Worm (Caenorhabditis elegans) whole organism, midembryonic: Measurements from ENCODE around the gene rbbp-5.

Source experiments
- T22C8.4 ChIP-seq: fragments of 200-800 bp; sonication (Bioruptor generic); IDR thresholded peaks from 2 replicates; pipeline ENCODE4 v1.3.6; 2022; ENCODE audit warnings: missing genetic modification characterization, missing compliant biosample characterization
- cog-1 ChIP-seq: sonication (generic microtip); optimal IDR thresholded peaks from 2 replicates; lab custom pipeline; 2016; ENCODE audit warnings: missing genetic modification characterization, missing compliant biosample characterization
- flt-1 ChIP-seq: fragments of 200-800 bp; sonication (Bioruptor generic); IDR thresholded peaks from 2 replicates; pipeline ENCODE4 v1.3.6; 2022; ENCODE audit warnings: missing genetic modification characterization, missing compliant biosample characterization
- klf-2 ChIP-seq: fragments of 200-800 bp; sonication (Bioruptor generic); conservative IDR thresholded peaks from 2 replicates; pipeline ENCODE4 v1.3.6; 2022; ENCODE audit warnings: missing genetic modification reagents, missing genetic modification characterization, missing compliant biosample characterization
- med-1 ChIP-seq: sonication (generic microtip); optimal IDR thresholded peaks from 2 replicates; lab custom pipeline; 2017; ENCODE audit warnings: missing genetic modification characterization, mild to moderate bottlenecking, missing compliant biosample characterization, antibody characterized with exemption, missing genetic modification reagents; ENCODE audit not compliant: insufficient read depth
- ref-1 ChIP-seq: fragments of 200-800 bp; sonication (Bioruptor generic); conservative IDR thresholded peaks from 2 replicates; pipeline ENCODE4 v1.3.6; 2022; ENCODE audit warnings: missing genetic modification reagents, missing genetic modification characterization, missing compliant biosample characterization
- tab-1 ChIP-seq: fragments of 200-800 bp; sonication (Bioruptor generic); IDR thresholded peaks from 2 replicates; pipeline ENCODE4 v1.3.6; 2022; ENCODE audit warnings: missing genetic modification characterization, missing compliant biosample characterization
- ztf-23 ChIP-seq: fragments of 200-800 bp; sonication (Bioruptor generic); IDR thresholded peaks from 2 replicates; pipeline ENCODE4 v1.3.6; 2022; ENCODE audit warnings: missing genetic modification reagents, missing genetic modification characterization, missing compliant biosample characterization
- ztf-29 ChIP-seq: fragments of 200-800 bp; sonication (Bioruptor generic); IDR thresholded peaks from 2 replicates; pipeline ENCODE4 v1.3.6; 2022; ENCODE audit warnings: missing genetic modification reagents, missing genetic modification characterization, missing compliant biosample characterization

Gene rbbp-5

ce11 chrII:6097441-6097840, at the start of gene rbbp-5, which contains the start of gene tpp-2:
Gene rbbp-5, plus strand, starts transcription at chrII:6097830.
Gene tpp-2, minus strand, starts transcription at chrII:6097597.
- TF ChIP-seq T22C8.4 (GFP tag; lab: Robert Waterston, UW) (0 out of 2 replicates have a peak, but pooled peaks have one; percentile 17), cog-1 (tag; lab: Kevin White, UChicago) (no peak), flt-1 (0 out of 2 replicates have a peak, but pooled peaks have one; percentile 47), klf-2 (no peak), med-1 (GFP tag; lab: Kevin White, UChicago) (no peak), tab-1 (GFP tag; lab: Robert Waterston, UW) (no peak)

ce11 chrII:6049546-6049945, 48.1 kb upstream of the rbbp-5 start:
- no peak for TF ChIP-seq cog-1 (tag; lab: Kevin White, UChicago)
- TF ChIP-seq flt-1, result no peak
- TF ChIP-seq klf-2, result no peak
- TF ChIP-seq ztf-23, result no peak
- TF ChIP-seq tab-1 (GFP tag; lab: Robert Waterston, UW), result no peak
- TF ChIP-seq ztf-29 (GFP tag; lab: Robert Waterston, UW), result no peak
- no peak for TF ChIP-seq med-1 (GFP tag; lab: Kevin White, UChicago)
- no peak for TF ChIP-seq ref-1 (GFP tag; lab: Robert Waterston, UW)
- no peak for TF ChIP-seq T22C8.4 (GFP tag; lab: Robert Waterston, UW)

DNA sequence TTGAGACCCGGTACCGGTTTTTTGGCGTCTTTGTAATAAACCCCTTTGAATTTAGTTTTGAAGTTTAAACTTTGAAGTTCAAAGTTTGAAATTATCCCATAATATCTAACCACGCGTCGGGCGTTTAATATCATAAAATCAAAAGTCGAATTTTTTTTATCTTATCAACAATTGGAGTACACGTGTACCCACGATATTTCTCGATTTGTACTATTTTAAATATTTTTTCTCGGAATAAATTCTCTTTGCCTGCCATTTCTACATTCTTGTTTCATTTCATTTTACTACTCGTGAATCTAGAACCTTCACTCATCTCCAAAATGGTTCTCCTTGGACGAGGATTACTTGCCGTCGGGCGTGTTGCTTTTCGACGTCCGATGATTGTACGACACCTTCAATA, 47.5 kb upstream of the rbbp-5 start, which contains the start of gene gldc-1:
Gene gldc-1 (plus strand): TSS at position 301 of the 400 bp plus-strand sequence.
- TF ChIP-seq tab-1 (GFP tag; lab: Robert Waterston, UW) (no peak), ztf-29 (GFP tag; lab: Robert Waterston, UW) (no peak), ztf-23 (no peak), T22C8.4 (GFP tag; lab: Robert Waterston, UW) (no peak), cog-1 (tag; lab: Kevin White, UChicago) (no peak), flt-1 (no peak), ref-1 (GFP tag; lab: Robert Waterston, UW) (no peak), med-1 (GFP tag; lab: Kevin White, UChicago) (no peak), klf-2 (no peak)

- TF ChIP-seq flt-1 (no peak), klf-2 (no peak), med-1 (GFP tag; lab: Kevin White, UChicago) (no peak), T22C8.4 (GFP tag; lab: Robert Waterston, UW) (no peak)
These were observed 41.7 kb upstream of the rbbp-5 start, which contains the start of gene R12C12.7 for ce11 chrII:6055927-6056326. Gene R12C12.7, minus strand, starts transcription at chrII:6055985.

DNA sequence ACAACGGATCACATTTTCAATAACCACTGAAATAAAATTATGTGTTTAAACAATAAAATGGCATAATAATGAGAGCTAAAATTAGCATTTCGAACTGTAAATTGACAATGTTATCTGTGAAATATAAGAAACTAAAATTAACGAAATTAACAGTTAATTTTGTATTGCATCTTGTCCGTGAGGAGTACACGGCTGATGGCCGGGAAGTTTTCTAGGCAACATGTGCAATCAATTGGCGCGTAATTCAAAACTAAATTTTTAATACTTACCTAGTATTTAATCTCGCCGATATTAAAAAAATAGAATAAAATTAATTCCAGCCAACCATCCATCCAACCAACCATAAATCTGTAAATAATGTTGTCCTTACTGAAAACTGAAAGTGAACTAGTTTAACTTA, 36.1 kb upstream of the rbbp-5 start:
- TF ChIP-seq klf-2 (no peak), cog-1 (tag; lab: Kevin White, UChicago) (peak; percentile 60), ztf-23 (peak; percentile 77)

ce11 chrII:6067066-6067465, 30.6 kb upstream of the rbbp-5 start, which contains the start of gene H12I13.1:
Gene H12I13.1, minus strand, starts transcription at chrII:6067166.
- TF ChIP-seq T22C8.4 (GFP tag; lab: Robert Waterston, UW) (no peak), flt-1 (no peak), ref-1 (GFP tag; lab: Robert Waterston, UW) (no peak), tab-1 (GFP tag; lab: Robert Waterston, UW) (no peak), cog-1 (tag; lab: Kevin White, UChicago) (no peak), klf-2 (no peak), med-1 (GFP tag; lab: Kevin White, UChicago) (no peak), ztf-23 (no peak), ztf-29 (GFP tag; lab: Robert Waterston, UW) (no peak)

ce11 chrII:6077604-6078003, 20.0 kb upstream of the rbbp-5 start, which contains the start of gene H12I13.6:
Gene H12I13.6, plus strand, starts transcription at chrII:6077904.
- TF ChIP-seq klf-2, result no peak
- TF ChIP-seq ref-1 (GFP tag; lab: Robert Waterston, UW), result no peak
- TF ChIP-seq flt-1, result no peak
- no peak for TF ChIP-seq med-1 (GFP tag; lab: Kevin White, UChicago)
- TF ChIP-seq ztf-23, result no peak
- TF ChIP-seq tab-1 (GFP tag; lab: Robert Waterston, UW), result no peak
- TF ChIP-seq T22C8.4 (GFP tag; lab: Robert Waterston, UW), result no peak
- no peak for TF ChIP-seq ztf-29 (GFP tag; lab: Robert Waterston, UW)
- TF ChIP-seq cog-1 (tag; lab: Kevin White, UChicago), result no peak

ce11 chrII:6080743-6081142, 16.9 kb upstream of the rbbp-5 start, which contains the start of gene fbf-1:
Gene fbf-1, minus strand, starts transcription at chrII:6080843.
- TF ChIP-seq klf-2, result no peak
- no peak for TF ChIP-seq med-1 (GFP tag; lab: Kevin White, UChicago)
- no peak for TF ChIP-seq cog-1 (tag; lab: Kevin White, UChicago)
- TF ChIP-seq ztf-23, result no peak
- no peak for TF ChIP-seq flt-1
- TF ChIP-seq T22C8.4 (GFP tag; lab: Robert Waterston, UW), result no peak
- TF ChIP-seq ztf-29 (GFP tag; lab: Robert Waterston, UW), result no peak
- no peak for TF ChIP-seq ref-1 (GFP tag; lab: Robert Waterston, UW)
- TF ChIP-seq tab-1 (GFP tag; lab: Robert Waterston, UW), result no peak

DNA sequence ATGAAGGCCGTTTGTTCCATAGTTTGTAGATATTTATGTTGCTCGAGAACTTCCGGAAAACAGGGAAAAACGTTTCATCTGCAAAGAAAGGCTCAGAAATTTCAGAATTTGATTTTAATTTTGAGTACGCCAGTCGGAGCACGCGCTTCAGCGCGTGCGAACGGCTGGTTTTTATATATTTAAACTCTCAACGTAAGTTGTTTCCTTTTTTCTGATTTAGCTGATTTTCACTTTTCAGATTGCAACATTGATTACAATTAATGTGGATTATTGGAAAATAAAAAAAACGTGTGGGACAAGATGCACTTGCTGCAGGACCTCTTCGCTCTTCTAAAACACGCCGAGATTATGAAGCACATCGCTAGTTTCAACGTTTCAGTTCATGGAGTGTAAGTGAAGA, 15.0 kb upstream of the rbbp-5 start, which contains the start of gene F21H12.3:
Gene F21H12.3 (plus strand): TSS at position 301 of the 400 bp plus-strand sequence.
- TF ChIP-seq ref-1 (GFP tag; lab: Robert Waterston, UW), result no peak
- TF ChIP-seq med-1 (GFP tag; lab: Kevin White, UChicago), result no peak
- TF ChIP-seq ztf-23, result no peak
- TF ChIP-seq T22C8.4 (GFP tag; lab: Robert Waterston, UW), result no peak
- no peak for TF ChIP-seq tab-1 (GFP tag; lab: Robert Waterston, UW)
- no peak for TF ChIP-seq ztf-29 (GFP tag; lab: Robert Waterston, UW)
- no peak for TF ChIP-seq cog-1 (tag; lab: Kevin White, UChicago)
- TF ChIP-seq flt-1, result no peak
- TF ChIP-seq klf-2, result no peak

DNA sequence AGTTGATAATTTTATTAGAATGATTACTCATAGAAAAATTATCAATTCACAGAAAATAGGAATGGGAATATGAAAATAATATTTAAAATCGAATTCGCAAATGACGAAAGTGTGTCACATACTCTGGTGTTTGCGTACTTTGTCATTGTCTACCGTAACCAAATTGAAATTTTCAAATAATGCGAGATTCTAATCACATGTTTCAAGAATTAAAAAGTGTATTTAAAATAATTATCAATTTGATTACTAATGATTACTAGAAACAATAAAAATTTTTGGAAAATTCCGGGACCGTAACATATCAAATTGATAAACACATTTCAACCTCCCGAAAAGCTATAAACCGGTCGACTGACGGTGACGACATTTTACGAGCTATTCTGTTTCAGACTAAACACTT, 6.2 kb upstream of the rbbp-5 start, which contains the start of the genes fbf-2 and nspg-3:
Gene fbf-2 (minus strand): TSS at position 101 of the 400 bp plus-strand sequence.
Gene nspg-3 (plus strand): TSS at position 388 of the 400 bp plus-strand sequence.
- TF ChIP-seq ztf-29 (GFP tag; lab: Robert Waterston, UW) (no peak), T22C8.4 (GFP tag; lab: Robert Waterston, UW) (no peak), ztf-23 (no peak), med-1 (GFP tag; lab: Kevin White, UChicago) (no peak), ref-1 (GFP tag; lab: Robert Waterston, UW) (no peak), klf-2 (no peak), cog-1 (tag; lab: Kevin White, UChicago) (no peak), flt-1 (no peak), tab-1 (GFP tag; lab: Robert Waterston, UW) (no peak)
